Fruit fly (Drosophila melanogaster) whole organism, embryonic: Measurements from ENCODE around the gene mRpL46.

Experiments used
- Bgb ChIP-seq: fragments of 200-800 bp; sonication (Bioruptor generic); IDR thresholded peaks from 2 replicates; pipeline ENCODE4 v1.3.6; 2022; ENCODE audit warnings: missing biosample characterization, missing genetic modification characterization; ENCODE audit not compliant: partially characterized antibody
- CG10366 ChIP-seq: fragments of 200-800 bp; sonication (Bioruptor generic); IDR thresholded peaks from 2 replicates; pipeline ENCODE4 v1.3.6; 2022; ENCODE audit warnings: missing biosample characterization, missing genetic modification characterization
- CG11504 ChIP-seq: fragments of 200-800 bp; sonication (Bioruptor generic); optimal IDR thresholded peaks from 3 replicates; lab custom pipeline; 2019; ENCODE audit warnings: missing biosample characterization, mild to moderate bottlenecking, missing genetic modification characterization, moderate library complexity
- CG12071 ChIP-seq: fragments of 200-800 bp; sonication (Bioruptor generic); optimal IDR thresholded peaks from 3 replicates; lab custom pipeline; 2018; ENCODE audit warnings: missing biosample characterization, mild to moderate bottlenecking, missing genetic modification characterization
- CG14014 ChIP-seq: fragments of 200-800 bp; sonication (Bioruptor generic); IDR thresholded peaks from 2 replicates; pipeline ENCODE4 v1.3.6; 2022; ENCODE audit warnings: missing biosample characterization, missing genetic modification characterization
- CG15269 ChIP-seq: fragments of 200-800 bp; sonication (Bioruptor generic); optimal IDR thresholded peaks from 2 replicates; lab custom pipeline; 2018; ENCODE audit warnings: missing biosample characterization, mild to moderate bottlenecking, missing genetic modification characterization, moderate library complexity
- CG16815 ChIP-seq: fragments of 200-800 bp; sonication (Bioruptor generic); optimal IDR thresholded peaks from 3 replicates; lab custom pipeline; 2017; ENCODE audit warnings: missing biosample characterization, mild to moderate bottlenecking, missing genetic modification characterization
- CG2678 ChIP-seq: fragments of 200-800 bp; sonication (Bioruptor generic); optimal IDR thresholded peaks from 3 replicates; lab custom pipeline; 2019; ENCODE audit warnings: missing biosample characterization, mild to moderate bottlenecking, missing genetic modification characterization, moderate library complexity
- CG4282 ChIP-seq: fragments of 200-800 bp; sonication (Bioruptor generic); optimal IDR thresholded peaks from 2 replicates; lab custom pipeline; 2016; ENCODE audit warnings: missing biosample characterization, missing genetic modification characterization
- CG4854 ChIP-seq: fragments of 200-800 bp; sonication (Bioruptor generic); optimal IDR thresholded peaks from 2 replicates; lab custom pipeline; 2016; ENCODE audit warnings: missing biosample characterization, missing genetic modification characterization, inconsistent platforms
- CG6689 ChIP-seq: fragments of 200-800 bp; sonication (Bioruptor generic); IDR thresholded peaks from 2 replicates; pipeline ENCODE4 v1.3.6; 2022; ENCODE audit warnings: missing biosample characterization, missing genetic modification characterization
- CG7357 ChIP-seq: fragments of 200-800 bp; sonication (Bioruptor generic); IDR thresholded peaks from 3 replicates; pipeline ENCODE4 v1.3.6; 2022; ENCODE audit warnings: missing biosample characterization, missing genetic modification characterization
- CG7839 ChIP-seq: fragments of 200-800 bp; sonication (Bioruptor generic); optimal IDR thresholded peaks from 3 replicates; lab custom pipeline; 2018; ENCODE audit warnings: missing biosample characterization, mild to moderate bottlenecking, missing genetic modification characterization, moderate library complexity
- CG7987 ChIP-seq: fragments of 200-800 bp; sonication (Bioruptor generic); optimal IDR thresholded peaks from 2 replicates; lab custom pipeline; 2018; ENCODE audit warnings: missing biosample characterization, mild to moderate bottlenecking, missing genetic modification characterization, moderate library complexity
- CG8944 ChIP-seq: fragments of 200-800 bp; sonication (Bioruptor generic); optimal IDR thresholded peaks from 3 replicates; lab custom pipeline; 2016; ENCODE audit warnings: missing biosample characterization, missing genetic modification characterization
- CG9437 ChIP-seq: fragments of 200-800 bp; sonication (Bioruptor generic); optimal IDR thresholded peaks from 2 replicates; lab custom pipeline; 2018; ENCODE audit warnings: missing biosample characterization, mild to moderate bottlenecking, missing genetic modification characterization
- CoRest ChIP-seq: fragments of 200-800 bp; sonication (Bioruptor generic); optimal IDR thresholded peaks from 3 replicates; lab custom pipeline; 2018; ENCODE audit warnings: missing biosample characterization, mild to moderate bottlenecking, missing genetic modification characterization, moderate library complexity
- Drgx ChIP-seq: fragments of 200-800 bp; sonication (Bioruptor generic); IDR thresholded peaks from 2 replicates; pipeline ENCODE4 v1.3.6; 2022; ENCODE audit warnings: missing biosample characterization, missing genetic modification characterization
- Ets65A ChIP-seq: fragments of 200-800 bp; sonication (Bioruptor generic); peaks from one replicate; lab custom pipeline; 2016; ENCODE audit warnings: missing biosample characterization, missing genetic modification characterization
- Lpt ChIP-seq: fragments of >200 bp; optimal IDR thresholded peaks from 2 replicates; lab custom pipeline; 2018; ENCODE audit warnings: missing biosample characterization, missing genetic modification characterization
- Mes4 ChIP-seq: fragments of 200-800 bp; sonication (Bioruptor generic); optimal IDR thresholded peaks from 2 replicates; lab custom pipeline; 2016; ENCODE audit warnings: missing biosample characterization, missing genetic modification characterization
- Ptx1 ChIP-seq: fragments of 200-800 bp; sonication (Bioruptor generic); IDR thresholded peaks from 2 replicates; pipeline ENCODE4 v1.3.6; 2022; ENCODE audit warnings: missing biosample characterization, missing genetic modification characterization
- Rfx ChIP-seq: fragments of 200-800 bp; sonication (Bioruptor generic); IDR thresholded peaks from 2 replicates; pipeline ENCODE4 v1.3.6; 2022; ENCODE audit warnings: missing biosample characterization, missing genetic modification characterization
- Sox100B ChIP-seq: fragments of 200-800 bp; sonication (Bioruptor generic); optimal IDR thresholded peaks from 3 replicates; lab custom pipeline; 2018; ENCODE audit warnings: missing biosample characterization, mild to moderate bottlenecking, missing genetic modification characterization
- Sox102F ChIP-seq: fragments of 200-800 bp; sonication (Bioruptor generic); optimal IDR thresholded peaks from 2 replicates; lab custom pipeline; 2018; ENCODE audit warnings: missing biosample characterization, mild to moderate bottlenecking, missing genetic modification characterization, moderate library complexity
- Ssrp ChIP-seq: fragments of 200-800 bp; sonication (Bioruptor generic); optimal IDR thresholded peaks from 2 replicates; lab custom pipeline; 2018; ENCODE audit warnings: missing biosample characterization, mild to moderate bottlenecking, missing genetic modification characterization, moderate library complexity
- Xrp1 ChIP-seq: fragments of 200-800 bp; sonication (Bioruptor generic); IDR thresholded peaks from 2 replicates; pipeline ENCODE4 v1.3.6; 2022; ENCODE audit warnings: missing biosample characterization, missing genetic modification characterization
- ase ChIP-seq: fragments of 200-800 bp; sonication (Bioruptor generic); IDR thresholded peaks from 3 replicates; pipeline ENCODE4 v1.3.6; 2022; ENCODE audit warnings: missing biosample characterization, missing genetic modification characterization
- crc ChIP-seq: fragments of 200-800 bp; sonication (Bioruptor generic); optimal IDR thresholded peaks from 2 replicates; lab custom pipeline; 2016; ENCODE audit warnings: missing biosample characterization, missing genetic modification characterization
- dmrt11E ChIP-seq: fragments of 200-800 bp; sonication (Bioruptor generic); optimal IDR thresholded peaks from 3 replicates; lab custom pipeline; 2018; ENCODE audit warnings: missing biosample characterization, mild to moderate bottlenecking, missing genetic modification characterization, moderate library complexity
- dmrt99B ChIP-seq: fragments of 200-800 bp; sonication (Bioruptor generic); optimal IDR thresholded peaks from 2 replicates; lab custom pipeline; 2018; ENCODE audit warnings: missing biosample characterization, mild to moderate bottlenecking, missing genetic modification characterization, moderate library complexity
- dpn ChIP-seq, 2 experiments: fragments of 200-800 bp; sonication (Bioruptor generic); optimal IDR thresholded peaks; 3 replicates each; lab custom pipeline; 2016; ENCODE audit warnings: missing biosample characterization in 2 of 2, missing genetic modification characterization in 2 of 2
- fd102C ChIP-seq: fragments of 200-800 bp; sonication (Bioruptor generic); optimal IDR thresholded peaks from 2 replicates; lab custom pipeline; 2018; ENCODE audit warnings: missing biosample characterization, mild to moderate bottlenecking, missing genetic modification characterization, moderate library complexity
- fd3F ChIP-seq: fragments of 200-800 bp; sonication (Bioruptor generic); optimal IDR thresholded peaks from 2 replicates; lab custom pipeline; 2018; ENCODE audit warnings: missing biosample characterization, mild to moderate bottlenecking, missing genetic modification characterization, moderate library complexity
- gem ChIP-seq: fragments of 200-800 bp; sonication (Bioruptor generic); optimal IDR thresholded peaks from 2 replicates; lab custom pipeline; 2019; ENCODE audit warnings: missing biosample characterization, mild to moderate bottlenecking, missing genetic modification characterization, moderate library complexity
- grau ChIP-seq: fragments of 200-800 bp; optimal IDR thresholded peaks from 3 replicates; lab custom pipeline; 2019; ENCODE audit warnings: missing biosample characterization, mild to moderate bottlenecking, missing genetic modification characterization, moderate library complexity
- maf-S ChIP-seq: fragments of 200-800 bp; sonication (Bioruptor generic); optimal IDR thresholded peaks from 2 replicates; lab custom pipeline; 2016; ENCODE audit warnings: missing biosample characterization, missing genetic modification characterization
- mirr ChIP-seq: fragments of 200-800 bp; sonication (Bioruptor generic); optimal IDR thresholded peaks from 3 replicates; lab custom pipeline; 2018; ENCODE audit warnings: missing biosample characterization, mild to moderate bottlenecking, missing genetic modification characterization
- nom ChIP-seq: fragments of 200-800 bp; sonication (Bioruptor generic); optimal IDR thresholded peaks from 2 replicates; lab custom pipeline; 2017; ENCODE audit warnings: missing biosample characterization, missing genetic modification characterization, mild to moderate bottlenecking, moderate library complexity, missing genetic modification reagents
- pan ChIP-seq, 4 experiments: fragments of >200 bp in 3 of 4; fragments of 200-800 bp in 1 of 4; sonication (Bioruptor generic) in 1 of 4; optimal IDR thresholded peaks in 3 of 4; IDR thresholded peaks in 1 of 4; 2 replicates each; pipeline versions ENCODE4 v1.3.6 to Lab custom; 2017 to 2022; ENCODE audit warnings: missing biosample characterization in 2 of 4, missing genetic modification characterization in 2 of 4, mixed read lengths in 1 of 4
- phol ChIP-seq: fragments of 200-800 bp; sonication (Bioruptor generic); optimal IDR thresholded peaks from 3 replicates; lab custom pipeline; 2018; ENCODE audit warnings: missing biosample characterization, mild to moderate bottlenecking, missing genetic modification characterization, moderate library complexity
- sens ChIP-seq: fragments of 200-800 bp; sonication (Bioruptor generic); peaks from one replicate; lab custom pipeline; 2016; ENCODE audit warnings: missing biosample characterization, missing genetic modification characterization
- sens-2 ChIP-seq: fragments of 200-800 bp; sonication (Bioruptor generic); IDR thresholded peaks from 2 replicates; pipeline ENCODE4 v1.3.6; 2022; ENCODE audit warnings: missing biosample characterization, missing genetic modification characterization
- sisA ChIP-seq: fragments of 200-800 bp; sonication (Bioruptor generic); IDR thresholded peaks from 2 replicates; pipeline ENCODE4 v1.3.6; 2022; ENCODE audit warnings: missing biosample characterization, missing genetic modification characterization
- slbo ChIP-seq: fragments of 200-800 bp; sonication (Bioruptor generic); IDR thresholded peaks from 2 replicates; pipeline ENCODE4 v1.3.6; 2022; ENCODE audit warnings: missing biosample characterization, missing genetic modification characterization
- unpg ChIP-seq: fragments of 200-800 bp; sonication (Bioruptor generic); optimal IDR thresholded peaks from 3 replicates; lab custom pipeline; 2018; ENCODE audit warnings: missing biosample characterization, mild to moderate bottlenecking, missing genetic modification characterization, moderate library complexity

Gene mRpL46

DNA sequence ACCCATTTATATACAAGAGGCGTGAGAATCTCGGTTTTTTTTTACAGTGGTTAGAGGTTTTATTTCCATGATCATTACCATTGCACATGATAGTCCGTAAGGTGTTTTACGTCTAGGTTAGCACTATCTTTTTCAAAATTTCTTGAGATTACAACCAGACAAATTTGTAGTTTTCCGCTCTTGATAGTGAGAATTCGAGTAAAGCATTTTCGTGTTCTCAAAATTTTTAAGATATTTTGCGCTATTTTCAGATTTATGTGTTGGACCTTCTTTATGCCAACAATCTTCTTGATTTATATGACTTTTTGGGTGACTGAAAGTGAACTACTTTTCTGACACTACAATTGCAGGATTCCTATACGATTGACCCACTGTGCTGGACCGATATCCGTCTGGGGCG lies 36.1 kb upstream of the mRpL46 start (continued):
- no peak for TF ChIP-seq crc (GFP tag; lab: Kevin White, UChicago)
- TF ChIP-seq Lpt: no peak
- TF ChIP-seq Bgb (GFP tag; lab: Robert Waterston, UW): no peak
- TF ChIP-seq CG12071: no peak
- TF ChIP-seq unpg (GFP tag; lab: Kevin White, UChicago): no peak
- peak; percentile 53 for TF ChIP-seq dmrt99B (tag; lab: Kevin White, UChicago)
- no peak for TF ChIP-seq CG4282
- TF ChIP-seq dpn (GFP tag; optimal IDR thresholded peaks at IDR 0.05; lab: Kevin White, UChicago): peak in 1 of 2 experiments; percentile 20
- peak; percentile 36 for TF ChIP-seq Sox100B (GFP tag; lab: Kevin White, UChicago)
- 0 out of 3 replicates have a peak, but pooled peaks have one; percentile 7 for TF ChIP-seq CG7357 (GFP tag; lab: Robert Waterston, UW)
- no peak for TF ChIP-seq CG8944 (GFP tag; lab: Kevin White, UChicago)
- TF ChIP-seq Mes4 (GFP tag; lab: Kevin White, UChicago): no peak
- 0 out of 2 replicates have a peak, but pooled peaks have one; percentile 7 for TF ChIP-seq slbo
- TF ChIP-seq sisA (GFP tag; lab: Robert Waterston, UW): 0 out of 2 replicates have a peak, but pooled peaks have one; percentile 15
- peak; percentile 7 for TF ChIP-seq Ssrp (tag; lab: Kevin White, UChicago)
- TF ChIP-seq CG11504: peak; percentile 56
- TF ChIP-seq CG7987 (GFP tag; lab: Kevin White, UChicago): no peak
- no peak for TF ChIP-seq CG4854 (GFP tag; lab: Kevin White, UChicago)
- TF ChIP-seq fd3F (GFP tag; lab: Kevin White, UChicago): peak; percentile 14
- peak; percentile 53 for TF ChIP-seq sens (GFP tag; lab: Kevin White, UChicago)
- TF ChIP-seq dmrt11E (tag; lab: Kevin White, UChicago): no peak
- TF ChIP-seq CG7839 (tag; lab: Kevin White, UChicago): peak; percentile 13
- TF ChIP-seq Sox102F: peak; percentile 36
- TF ChIP-seq CG14014: no peak
- TF ChIP-seq CoRest (tag; lab: Kevin White, UChicago): peak; percentile 35
- no peak for TF ChIP-seq fd102C
- TF ChIP-seq CG9437 (GFP tag; lab: Kevin White, UChicago): peak; percentile 15
- peak; percentile 13 for TF ChIP-seq CG15269 (tag; lab: Kevin White, UChicago)
- peak; percentile 47 for TF ChIP-seq gem (tag; lab: Kevin White, UChicago)
- TF ChIP-seq CG10366 (GFP tag; lab: Robert Waterston, UW): peak; percentile 26; the same call in 1 of the 2 replicates
- TF ChIP-seq phol (tag; lab: Kevin White, UChicago): peak; percentile 24
- 0 out of 2 replicates have a peak, but pooled peaks have one; percentile 14 for TF ChIP-seq Rfx (GFP tag; lab: Robert Waterston, UW)
- TF ChIP-seq CG2678 (tag; lab: Kevin White, UChicago): peak; percentile 13
- 0 out of 3 replicates have a peak, but pooled peaks have one; percentile 30 for TF ChIP-seq ase (GFP tag; lab: Robert Waterston, UW)
- TF ChIP-seq mirr: no peak
- TF ChIP-seq grau: peak; percentile 9
- TF ChIP-seq Ptx1 (GFP tag; lab: Robert Waterston, UW): peak; percentile 34; the same call in 1 of the 2 replicates
- no peak for TF ChIP-seq nom
- TF ChIP-seq sens-2 (GFP tag; lab: Robert Waterston, UW): no peak
- TF ChIP-seq Drgx (GFP tag; lab: Robert Waterston, UW): no peak
- 0 out of 2 replicates have a peak, but pooled peaks have one; percentile 10 for TF ChIP-seq Xrp1 (GFP tag; lab: Robert Waterston, UW)
- TF ChIP-seq maf-S: no peak
- TF ChIP-seq CG16815 (GFP tag; lab: Kevin White, UChicago): no peak
- TF ChIP-seq Ets65A (GFP tag; lab: Kevin White, UChicago): peak; percentile 77
- 0 out of 2 replicates have a peak, but pooled peaks have one; percentile 16 for TF ChIP-seq CG6689 (GFP tag; lab: Robert Waterston, UW)
- no peak for TF ChIP-seq pan (optimal IDR thresholded peaks at IDR 0.05; lab: Kevin White, UChicago)
- TF ChIP-seq pan (GFP tag; optimal IDR thresholded peaks at IDR 0.05 in 1 of 2, IDR thresholded peaks at IDR 0.05 in 1 of 2): peak in 1 of 2 experiments; percentile 45
